Fruit fly (Drosophila melanogaster) whole organism, embryonic: ENCODE measurements around the gene mRpL10.
A peak's percentile ranks its signal among the peaks of the same experiment; 100 is the strongest.

ENCODE experiments used
- Bdp1 ChIP-seq: fragments of 200-800 bp; sonication (Bioruptor generic); optimal IDR thresholded peaks from 3 replicates; lab custom pipeline; 2016; ENCODE audit warnings: missing biosample characterization, missing genetic modification characterization
- CG10979 ChIP-seq: fragments of 200-800 bp; sonication (Bioruptor generic); optimal IDR thresholded peaks from 2 replicates; lab custom pipeline; 2018; ENCODE audit warnings: missing biosample characterization, mild to moderate bottlenecking, missing genetic modification characterization, moderate library complexity
- CG11247 ChIP-seq: fragments of 200-800 bp; sonication (Bioruptor generic); IDR thresholded peaks from 2 replicates; pipeline ENCODE4 v1.3.6; 2022; ENCODE audit warnings: missing biosample characterization, missing genetic modification characterization
- CG13894 ChIP-seq: fragments of 200-800 bp; sonication (Bioruptor generic); optimal IDR thresholded peaks from 3 replicates; lab custom pipeline; 2018; ENCODE audit warnings: missing biosample characterization, mild to moderate bottlenecking, missing genetic modification characterization, moderate library complexity
- CG14710 ChIP-seq: fragments of 200-800 bp; sonication (Bioruptor generic); optimal IDR thresholded peaks from 3 replicates; lab custom pipeline; 2019; ENCODE audit warnings: missing biosample characterization, mild to moderate bottlenecking, missing genetic modification characterization, moderate library complexity
- CG15479 ChIP-seq: fragments of 200-800 bp; sonication (Bioruptor generic); optimal IDR thresholded peaks from 3 replicates; lab custom pipeline; 2019; ENCODE audit warnings: missing biosample characterization, mild to moderate bottlenecking, missing genetic modification characterization, moderate library complexity
- CG18011 ChIP-seq: fragments of 200-800 bp; sonication (Bioruptor generic); optimal IDR thresholded peaks from 2 replicates; lab custom pipeline; 2017; ENCODE audit warnings: missing biosample characterization, missing genetic modification characterization, mild to moderate bottlenecking, moderate library complexity, missing genotype
- CG1832 ChIP-seq: fragments of 200-800 bp; sonication (Bioruptor generic); optimal IDR thresholded peaks from 2 replicates; lab custom pipeline; 2017; ENCODE audit warnings: missing biosample characterization, mild to moderate bottlenecking, missing genetic modification characterization, inconsistent platforms
- CG18764 ChIP-seq: fragments of 200-800 bp; sonication (Bioruptor generic); optimal IDR thresholded peaks from 3 replicates; lab custom pipeline; 2016; ENCODE audit warnings: missing biosample characterization, missing genetic modification characterization
- CG30020 ChIP-seq: fragments of 200-800 bp; optimal IDR thresholded peaks from 2 replicates; lab custom pipeline; 2019; ENCODE audit warnings: missing biosample characterization, mild to moderate bottlenecking, missing genetic modification characterization, moderate library complexity
- CG30403 ChIP-seq: fragments of 200-800 bp; sonication (Bioruptor generic); optimal IDR thresholded peaks from 3 replicates; lab custom pipeline; 2016; ENCODE audit warnings: missing biosample characterization, missing genetic modification characterization
- CG3847 ChIP-seq: fragments of 200-800 bp; sonication (Bioruptor generic); IDR thresholded peaks from 2 replicates; pipeline ENCODE4 v1.3.6; 2022; ENCODE audit warnings: missing biosample characterization, missing genetic modification characterization
- CG42726 ChIP-seq: fragments of 200-800 bp; sonication (Bioruptor generic); IDR thresholded peaks from 2 replicates; pipeline ENCODE4 v1.3.6; 2022; ENCODE audit warnings: missing biosample characterization, missing genetic modification characterization; ENCODE audit not compliant: partially characterized antibody
- CG43689 ChIP-seq: fragments of 200-800 bp; sonication (Bioruptor generic); IDR thresholded peaks from 2 replicates; pipeline ENCODE4 v1.3.6; 2022; ENCODE audit warnings: missing biosample characterization, missing genetic modification characterization
- CG4730 ChIP-seq: fragments of 200-800 bp; sonication (Bioruptor generic); IDR thresholded peaks from 2 replicates; pipeline ENCODE4 v1.3.6; 2022; ENCODE audit warnings: missing biosample characterization, missing genetic modification characterization
- CG6175 ChIP-seq: fragments of 200-800 bp; sonication (Bioruptor generic); IDR thresholded peaks from 3 replicates; pipeline ENCODE4 v1.3.6; 2022; ENCODE audit warnings: missing biosample characterization, missing genetic modification characterization
- CG6765 ChIP-seq: fragments of 200-800 bp; sonication (Bioruptor generic); optimal IDR thresholded peaks from 3 replicates; lab custom pipeline; 2017; ENCODE audit warnings: missing biosample characterization, mild to moderate bottlenecking, missing genetic modification characterization
- GATAe ChIP-seq: fragments of 200-800 bp; sonication (Bioruptor generic); conservative IDR thresholded peaks from 2 replicates; pipeline ENCODE4 v1.3.6; 2022; ENCODE audit warnings: missing biosample characterization, missing genetic modification characterization
- MTF-1 ChIP-seq: fragments of 200-800 bp; sonication (Bioruptor generic); optimal IDR thresholded peaks from 2 replicates; lab custom pipeline; 2018; ENCODE audit warnings: missing biosample characterization, mild to moderate bottlenecking, missing genetic modification characterization, borderline replicate concordance
- Mrtf ChIP-seq: fragments of 200-800 bp; sonication (Bioruptor generic); IDR thresholded peaks from 3 replicates; pipeline ENCODE4 v1.3.6; 2022; ENCODE audit warnings: missing biosample characterization, missing genetic modification characterization
- NC2α ChIP-seq: fragments of 200-800 bp; sonication (Bioruptor generic); optimal IDR thresholded peaks from 2 replicates; lab custom pipeline; 2016; ENCODE audit warnings: missing biosample characterization, missing genetic modification characterization
- Opbp ChIP-seq: fragments of 200-800 bp; sonication (Bioruptor generic); IDR thresholded peaks from 3 replicates; pipeline ENCODE4 v1.3.6; 2022; ENCODE audit warnings: missing biosample characterization, missing genetic modification characterization; ENCODE audit not compliant: partially characterized antibody
- Xbp1 ChIP-seq: fragments of 200-800 bp; sonication (Bioruptor generic); optimal IDR thresholded peaks from 3 replicates; lab custom pipeline; 2016; ENCODE audit warnings: missing biosample characterization, mild to moderate bottlenecking, missing genetic modification characterization
- amos ChIP-seq: fragments of 200-800 bp; sonication (Bioruptor generic); IDR thresholded peaks from 2 replicates; pipeline ENCODE4 v1.3.6; 2022; ENCODE audit warnings: missing biosample characterization, missing genetic modification characterization; ENCODE audit not compliant: partially characterized antibody
- ara ChIP-seq: fragments of 200-800 bp; sonication (Bioruptor generic); IDR thresholded peaks from 2 replicates; pipeline ENCODE4 v1.3.6; 2022; ENCODE audit warnings: missing biosample characterization, missing genetic modification characterization
- bigmax ChIP-seq: fragments of 200-800 bp; sonication (Bioruptor generic); optimal IDR thresholded peaks from 2 replicates; lab custom pipeline; 2018; ENCODE audit warnings: missing biosample characterization, mild to moderate bottlenecking, missing genetic modification characterization
- btn ChIP-seq: fragments of 200-800 bp; sonication (Bioruptor generic); optimal IDR thresholded peaks from 2 replicates; lab custom pipeline; 2016; ENCODE audit warnings: missing biosample characterization, missing genetic modification characterization
- cato ChIP-seq: fragments of 200-800 bp; sonication (Bioruptor generic); optimal IDR thresholded peaks from 2 replicates; lab custom pipeline; 2016; ENCODE audit warnings: missing biosample characterization, missing genetic modification characterization, borderline replicate concordance
- croc ChIP-seq: fragments of 200-800 bp; sonication (Bioruptor generic); conservative IDR thresholded peaks from 3 replicates; pipeline ENCODE4 v1.3.6; 2022; ENCODE audit warnings: missing biosample characterization, missing genetic modification characterization
- dan ChIP-seq: fragments of 200-800 bp; sonication (Bioruptor generic); IDR thresholded peaks from 2 replicates; pipeline ENCODE4 v1.3.6; 2022; ENCODE audit warnings: missing biosample characterization, missing genetic modification characterization
- ems ChIP-seq: fragments of 200-800 bp; sonication (Bioruptor generic); optimal IDR thresholded peaks from 3 replicates; lab custom pipeline; 2016; ENCODE audit warnings: missing biosample characterization, missing genetic modification characterization
- gsb ChIP-seq: fragments of 200-800 bp; sonication (Bioruptor generic); IDR thresholded peaks from 2 replicates; pipeline ENCODE4 v1.3.6; 2022; ENCODE audit warnings: missing biosample characterization, missing genetic modification characterization
- h ChIP-seq: fragments of >200 bp; optimal IDR thresholded peaks from 2 replicates; lab custom pipeline; 2017
- hth ChIP-seq: fragments of >200 bp; optimal IDR thresholded peaks from 2 replicates; lab custom pipeline; 2017; ENCODE audit warnings: inconsistent platforms
- insv ChIP-seq, 2 experiments: fragments of 200-800 bp; sonication (Bioruptor generic); optimal IDR thresholded peaks; 3 replicates each; lab custom pipeline; 2016 to 2018; ENCODE audit warnings: missing biosample characterization in 2 of 2, missing genetic modification characterization in 2 of 2
- klu ChIP-seq: fragments of 200-800 bp; sonication (Bioruptor generic); IDR thresholded peaks from 2 replicates; pipeline ENCODE4 v1.3.6; 2022; ENCODE audit warnings: missing biosample characterization, missing genetic modification characterization
- lbe ChIP-seq: fragments of 200-800 bp; sonication (Bioruptor generic); optimal IDR thresholded peaks from 2 replicates; lab custom pipeline; 2016; ENCODE audit warnings: missing biosample characterization, mild to moderate bottlenecking, missing genetic modification characterization
- mam ChIP-seq: fragments of 200-800 bp; sonication (Bioruptor generic); optimal IDR thresholded peaks from 3 replicates; lab custom pipeline; 2016; ENCODE audit warnings: missing biosample characterization, missing genetic modification characterization
- nerfin-2 ChIP-seq: fragments of 200-800 bp; sonication (Bioruptor generic); IDR thresholded peaks from 2 replicates; pipeline ENCODE4 v1.3.6; 2022; ENCODE audit warnings: missing biosample characterization, missing genetic modification characterization; ENCODE audit not compliant: partially characterized antibody
- nmo ChIP-seq: fragments of 200-800 bp; sonication (Bioruptor generic); optimal IDR thresholded peaks from 2 replicates; lab custom pipeline; 2018; ENCODE audit warnings: missing biosample characterization, mild to moderate bottlenecking, missing genetic modification characterization, moderate library complexity
- odd ChIP-seq: fragments of 200-800 bp; sonication (Bioruptor generic); optimal IDR thresholded peaks from 2 replicates; lab custom pipeline; 2017; ENCODE audit warnings: missing biosample characterization, mild to moderate bottlenecking, missing genetic modification characterization
- pita ChIP-seq: fragments of 200-800 bp; sonication (Bioruptor generic); optimal IDR thresholded peaks from 2 replicates; lab custom pipeline; 2017; ENCODE audit warnings: missing biosample characterization, mild to moderate bottlenecking, missing genetic modification characterization
- repo ChIP-seq: fragments of 200-800 bp; sonication (Bioruptor generic); optimal IDR thresholded peaks from 2 replicates; lab custom pipeline; 2016; ENCODE audit warnings: missing biosample characterization, missing genetic modification characterization
- ro ChIP-seq: fragments of 200-800 bp; sonication (Bioruptor generic); IDR thresholded peaks from 2 replicates; pipeline ENCODE4 v1.3.6; 2022; ENCODE audit warnings: missing biosample characterization, missing genetic modification characterization
- shn ChIP-seq: fragments of 200-800 bp; sonication (Bioruptor generic); optimal IDR thresholded peaks from 3 replicates; lab custom pipeline; 2016; ENCODE audit warnings: missing biosample characterization, missing genetic modification characterization
- sim ChIP-seq: fragments of 200-800 bp; sonication (Bioruptor generic); IDR thresholded peaks from 2 replicates; pipeline ENCODE4 v1.3.6; 2022; ENCODE audit warnings: missing biosample characterization, missing genetic modification characterization
- sima ChIP-seq: fragments of 200-800 bp; sonication (Bioruptor generic); optimal IDR thresholded peaks from 2 replicates; lab custom pipeline; 2016; ENCODE audit warnings: missing biosample characterization, missing genetic modification characterization
- sisA ChIP-seq: fragments of 200-800 bp; sonication (Bioruptor generic); IDR thresholded peaks from 2 replicates; pipeline ENCODE4 v1.3.6; 2022; ENCODE audit warnings: missing biosample characterization, missing genetic modification characterization
- stwl ChIP-seq: fragments of 200-800 bp; sonication (Bioruptor generic); optimal IDR thresholded peaks from 3 replicates; lab custom pipeline; 2018; ENCODE audit warnings: missing biosample characterization, mild to moderate bottlenecking, missing genetic modification characterization, moderate library complexity
- trem ChIP-seq: fragments of 200-800 bp; optimal IDR thresholded peaks from 3 replicates; lab custom pipeline; 2019; ENCODE audit warnings: missing biosample characterization, mild to moderate bottlenecking, missing genetic modification characterization, moderate library complexity
- unpg ChIP-seq: fragments of 200-800 bp; sonication (Bioruptor generic); optimal IDR thresholded peaks from 3 replicates; lab custom pipeline; 2018; ENCODE audit warnings: missing biosample characterization, mild to moderate bottlenecking, missing genetic modification characterization, moderate library complexity

mRpL10 gene

dm6 chr2L:250507-251215 lies 47.1 kb downstream of the mRpL10 start, which contains the start of gene kis (continued):
- peak; percentile 66 for TF ChIP-seq CG13894 (tag; lab: Kevin White, UChicago)
- TF ChIP-seq shn (GFP tag; lab: Kevin White, UChicago), result peak; percentile 31
- TF ChIP-seq h (lab: Kevin White, UChicago), result no peak
- no peak for TF ChIP-seq sim
- no peak for TF ChIP-seq MTF-1 (GFP tag; lab: Kevin White, UChicago)
- no peak for TF ChIP-seq CG6175 (GFP tag; lab: Robert Waterston, UW)
- TF ChIP-seq CG30020 (tag; lab: Kevin White, UChicago), result peak; percentile 63
- TF ChIP-seq CG3847 (GFP tag; lab: Robert Waterston, UW), result peak; percentile 61
- peak; percentile 80 for TF ChIP-seq CG14710 (tag; lab: Kevin White, UChicago)
- TF ChIP-seq lbe (GFP tag; lab: Kevin White, UChicago), result peak; percentile 26
- peak; percentile 97 for TF ChIP-seq CG42726 (GFP tag; lab: Robert Waterston, UW)
- no peak for TF ChIP-seq dan (GFP tag; lab: Robert Waterston, UW)
- no peak for TF ChIP-seq insv (GFP tag; optimal IDR thresholded peaks at IDR 0.05; lab: Kevin White, UChicago)
- TF ChIP-seq unpg, result peak; percentile 43
- no peak for TF ChIP-seq gsb (GFP tag; lab: Robert Waterston, UW)
- peak; percentile 10 for TF ChIP-seq sima (GFP tag; lab: Kevin White, UChicago)
- no peak for TF ChIP-seq CG1832 (GFP tag; lab: Kevin White, UChicago)
- TF ChIP-seq nmo, result peak; percentile 74
- peak; percentile 0 for TF ChIP-seq NC2α
- TF ChIP-seq CG10979 (tag; lab: Kevin White, UChicago), result peak; percentile 1
- TF ChIP-seq CG15479 (GFP tag; lab: Kevin White, UChicago), result no peak
- peak; percentile 98 for TF ChIP-seq amos
- TF ChIP-seq mam (GFP tag; lab: Kevin White, UChicago), result peak; percentile 56
- peak; percentile 97 for TF ChIP-seq Opbp (GFP tag; lab: Robert Waterston, UW)
- TF ChIP-seq trem (tag; lab: Kevin White, UChicago), result peak; percentile 76
- peak; percentile 54 for TF ChIP-seq CG30403 (GFP tag; lab: Kevin White, UChicago)
- TF ChIP-seq bigmax (GFP tag; lab: Kevin White, UChicago), result no peak
- TF ChIP-seq odd, result no peak
- no peak for TF ChIP-seq CG18764 (GFP tag; lab: Kevin White, UChicago)
- no peak for TF ChIP-seq CG43689 (GFP tag; lab: Robert Waterston, UW)
- TF ChIP-seq ara (GFP tag; lab: Robert Waterston, UW), result no peak
- peak; percentile 41 for TF ChIP-seq Bdp1 (GFP tag; lab: Kevin White, UChicago)
- no peak for TF ChIP-seq GATAe (GFP tag; lab: Robert Waterston, UW)
- no peak for TF ChIP-seq hth (lab: Kevin White, UChicago)
- peak; percentile 12 for TF ChIP-seq repo (GFP tag; lab: Kevin White, UChicago)
- TF ChIP-seq pita, result peak; percentile 67
- TF ChIP-seq CG18011 (GFP tag; lab: Kevin White, UChicago), result peak; percentile 27
- TF ChIP-seq btn (GFP tag; lab: Kevin White, UChicago), result peak; percentile 2
- peak; percentile 19; the same call in 1 of the 2 replicates for TF ChIP-seq CG11247
- TF ChIP-seq nerfin-2, result peak; percentile 80
- no peak for TF ChIP-seq klu (GFP tag; lab: Robert Waterston, UW)
- TF ChIP-seq ro (GFP tag; lab: Robert Waterston, UW), result no peak
- TF ChIP-seq stwl (tag; lab: Kevin White, UChicago), result peak; percentile 73
- no peak for TF ChIP-seq croc (GFP tag; lab: Robert Waterston, UW)
- no peak for TF ChIP-seq sisA
- no peak for TF ChIP-seq ems (GFP tag; lab: Kevin White, UChicago)
- no peak for TF ChIP-seq cato
- no peak for TF ChIP-seq CG4730
- no peak for TF ChIP-seq Mrtf (GFP tag; lab: Robert Waterston, UW)
- TF ChIP-seq Xbp1 (GFP tag; lab: Kevin White, UChicago), result peak; percentile 45
- no peak for TF ChIP-seq CG6765
